2 worm cellular contexts compared by ENCODE assay signal in genomic region chrIII:11916260-11916659, ce11.
TF ChIP-seq lines count a peak whose summit lies in the region.

No protein-coding gene starts in this region.

TF ChIP-seq in whole organism, L4 larva, 104 proteins besides CTCF, POLR2A, EP300 and RAD21:
- peak; percentile 86 for TF ChIP-seq set-16 (GFP tag; IDR thresholded peaks at IDR 0.05; lab: Robert Waterston, UW)
- no peak for TF ChIP-seq mdt-29 (GFP tag; IDR thresholded peaks at IDR 0.05; lab: Robert Waterston, UW)
TF ChIP-seq in whole organism, L4 larva: peak in this region for 1.

TF ChIP-seq in whole organism, young adult, 124 proteins besides CTCF, POLR2A, EP300 and RAD21:
- TF ChIP-seq dox-1 (GFP tag; IDR thresholded peaks at IDR 0.05; lab: Robert Waterston, UW) = peak; percentile 12; the same call in 1 of the 2 replicates
- no peak for TF ChIP-seq snpc-1.3 (tag; optimal IDR thresholded peaks at IDR 0.05; lab: Kevin White, UChicago; ENCODE audit: insufficient read depth)
- TF ChIP-seq pbrm-1 (GFP tag; IDR thresholded peaks at IDR 0.05; lab: Robert Waterston, UW) = no peak
- no peak for TF ChIP-seq lin-26 (GFP tag; IDR thresholded peaks at IDR 0.05; lab: Robert Waterston, UW)
- TF ChIP-seq zfh-2 (GFP tag; conservative IDR thresholded peaks at IDR 0.05; lab: Robert Waterston, UW) = peak; percentile 79
- TF ChIP-seq dpff-1 (tag; optimal IDR thresholded peaks at IDR 0.05; lab: Kevin White, UChicago) = no peak
- TF ChIP-seq egrh-3 (GFP tag; IDR thresholded peaks at IDR 0.05; lab: Robert Waterston, UW) = peak; percentile 69; the same call in 1 of the 2 replicates
- TF ChIP-seq nfyb-1 (GFP tag; IDR thresholded peaks at IDR 0.05; lab: Robert Waterston, UW) = no peak
